Fruit fly (Drosophila melanogaster): Measurements from ENCODE around the gene Dyro.
A peak's percentile ranks its signal among the peaks of the same experiment; 100 is the strongest.

Gene Dyro

dm6 chr3L:11333986-11334385, 38.3 kb upstream of the Dyro start (continued):
- TF ChIP-seq eyg (GFP tag; optimal IDR thresholded peaks at IDR 0.05) (no peak), bowl (GFP tag; IDR thresholded peaks at IDR 0.05) (no peak), ro (GFP tag; IDR thresholded peaks at IDR 0.05) (no peak), CG2889 (GFP tag; IDR thresholded peaks at IDR 0.05) (no peak), cad (GFP tag; optimal IDR thresholded peaks at IDR 0.05) (no peak), her (GFP tag; optimal IDR thresholded peaks at IDR 0.05) (no peak), vnd (GFP tag; IDR thresholded peaks at IDR 0.05; ENCODE audit: partially characterized antibody) (no peak), kay (GFP tag; optimal IDR thresholded peaks at IDR 0.05) (no peak), abd-A (tag; optimal IDR thresholded peaks at IDR 0.05) (no peak), ap (GFP tag; IDR thresholded peaks at IDR 0.05) (peak; percentile 18; the same call in 1 of the 2 replicates), nmo (GFP tag; optimal IDR thresholded peaks at IDR 0.05) (peak; percentile 52), CG18262 (tag; optimal IDR thresholded peaks at IDR 0.05) (peak; percentile 75), pnt (GFP tag; optimal IDR thresholded peaks at IDR 0.05) (peak; percentile 11), CG10321 (GFP tag; IDR thresholded peaks at IDR 0.05) (no peak), lbe (GFP tag; optimal IDR thresholded peaks at IDR 0.05) (no peak), bigmax (GFP tag; optimal IDR thresholded peaks at IDR 0.05) (no peak), CG9817 (tag; optimal IDR thresholded peaks at IDR 0.05) (no peak), gt (GFP tag; IDR thresholded peaks at IDR 0.05) (no peak), CG2129 (GFP tag; IDR thresholded peaks at IDR 0.05; ENCODE audit: partially characterized antibody) (no peak), Neu2 (GFP tag; optimal IDR thresholded peaks at IDR 0.05; ENCODE audit: borderline replicate concordance) (no peak), ATbp (GFP tag; optimal IDR thresholded peaks at IDR 0.05) (peak; percentile 15), Spps (tag; optimal IDR thresholded peaks at IDR 0.05) (peak; percentile 45), bcd (GFP tag; optimal IDR thresholded peaks at IDR 0.05) (peak; percentile 27), zen (tag; optimal IDR thresholded peaks at IDR 0.05) (peak; percentile 31), CG11504 (tag; optimal IDR thresholded peaks at IDR 0.05) (peak; percentile 71), CG1024 (GFP tag; IDR thresholded peaks at IDR 0.05) (no peak), lilli (GFP tag; optimal IDR thresholded peaks at IDR 0.05) (peak; percentile 34), hb (GFP tag; IDR thresholded peaks at IDR 0.05; ENCODE audit: partially characterized antibody) (no peak), twi (tag; optimal IDR thresholded peaks at IDR 0.05) (peak; percentile 14), Xbp1 (GFP tag; optimal IDR thresholded peaks at IDR 0.05) (peak; percentile 61), CG6813 (GFP tag; optimal IDR thresholded peaks at IDR 0.05) (no peak), tll (GFP tag; optimal IDR thresholded peaks at IDR 0.05) (no peak), CG2202 (tag; optimal IDR thresholded peaks at IDR 0.05) (peak; percentile 66), Dbx (GFP tag; IDR thresholded peaks at IDR 0.05) (no peak), CG14710 (tag; optimal IDR thresholded peaks at IDR 0.05) (peak; percentile 73), CG15514 (GFP tag; optimal IDR thresholded peaks at IDR 0.05) (no peak), CG11456 (GFP tag; IDR thresholded peaks at IDR 0.05) (no peak), Hsf (GFP tag; optimal IDR thresholded peaks at IDR 0.05) (peak; percentile 28), Dad (GFP tag; optimal IDR thresholded peaks at IDR 0.05) (no peak), CG13287 (GFP tag; IDR thresholded peaks at IDR 0.05; ENCODE audit: partially characterized antibody) (no peak), HHEX (GFP tag; optimal IDR thresholded peaks at IDR 0.05) (peak; percentile 23), grn (GFP tag; optimal IDR thresholded peaks at IDR 0.05) (no peak), Sry-δ (GFP tag; optimal IDR thresholded peaks at IDR 0.05) (peak; percentile 17), ken (GFP tag; IDR thresholded peaks at IDR 0.05) (no peak), sd (tag; optimal IDR thresholded peaks at IDR 0.05) (peak; percentile 6), Max (GFP tag; optimal IDR thresholded peaks at IDR 0.05) (no peak), pita (GFP tag; optimal IDR thresholded peaks at IDR 0.05) (no peak), CG4820 (GFP tag; optimal IDR thresholded peaks at IDR 0.05) (peak; percentile 62), CG7556 (GFP tag; optimal IDR thresholded peaks at IDR 0.05) (peak; percentile 52), CG4730 (GFP tag; IDR thresholded peaks at IDR 0.05) (peak; percentile 36; the same call in 1 of the 2 replicates), CG15696 (tag; optimal IDR thresholded peaks at IDR 0.05) (peak; percentile 32)

Measured in whole organism, embryonic.